Fruit fly (Drosophila melanogaster) whole organism, embryonic: ENCODE data around the gene Cpr64Ab.
A peak's percentile ranks its signal among the peaks of the same experiment; 100 is the strongest.

ENCODE experiments used
- ATbp ChIP-seq: fragments of 200-800 bp; sonication (Bioruptor generic); optimal IDR thresholded peaks from 2 replicates; lab custom pipeline; 2017; ENCODE audit warnings: missing biosample characterization, mild to moderate bottlenecking, missing genetic modification characterization, missing genetic modification reagents
- CG10267 ChIP-seq: fragments of 200-800 bp; sonication (Bioruptor generic); optimal IDR thresholded peaks from 2 replicates; lab custom pipeline; 2018; ENCODE audit warnings: missing biosample characterization, mild to moderate bottlenecking, missing genetic modification characterization, moderate library complexity
- CG10274 ChIP-seq: fragments of 200-800 bp; sonication (Bioruptor generic); optimal IDR thresholded peaks from 3 replicates; lab custom pipeline; 2017; ENCODE audit warnings: missing biosample characterization, mild to moderate bottlenecking, missing genetic modification characterization
- CG11247 ChIP-seq: fragments of 200-800 bp; sonication (Bioruptor generic); IDR thresholded peaks from 2 replicates; pipeline ENCODE4 v1.3.6; 2022; ENCODE audit warnings: missing biosample characterization, missing genetic modification characterization
- CG11695 ChIP-seq: fragments of 200-800 bp; sonication (Bioruptor generic); IDR thresholded peaks from 3 replicates; pipeline ENCODE4 v1.3.6; 2022; ENCODE audit warnings: missing biosample characterization, missing genetic modification characterization
- CG12391 ChIP-seq: fragments of 200-800 bp; sonication (Bioruptor generic); optimal IDR thresholded peaks from 3 replicates; lab custom pipeline; 2018; ENCODE audit warnings: missing biosample characterization, mild to moderate bottlenecking, missing genetic modification characterization, moderate library complexity
- CG12744 ChIP-seq: fragments of 200-800 bp; sonication (Bioruptor generic); optimal IDR thresholded peaks from 2 replicates; lab custom pipeline; 2016; ENCODE audit warnings: missing biosample characterization, missing genetic modification characterization
- CG13123 ChIP-seq: fragments of 200-800 bp; sonication (Bioruptor generic); optimal IDR thresholded peaks from 2 replicates; lab custom pipeline; 2016; ENCODE audit warnings: missing biosample characterization, missing genetic modification characterization
- CG13424 ChIP-seq: fragments of 200-800 bp; sonication (Bioruptor generic); optimal IDR thresholded peaks from 2 replicates; lab custom pipeline; 2019; ENCODE audit warnings: missing biosample characterization, mild to moderate bottlenecking, missing genetic modification characterization, moderate library complexity
- CG14441 ChIP-seq: fragments of 200-800 bp; sonication (Bioruptor generic); IDR thresholded peaks from 2 replicates; pipeline ENCODE4 v1.3.6; 2022; ENCODE audit warnings: missing biosample characterization, missing genetic modification characterization
- CG14965 ChIP-seq: fragments of 200-800 bp; sonication (Bioruptor generic); optimal IDR thresholded peaks from 2 replicates; lab custom pipeline; 2016; ENCODE audit warnings: missing biosample characterization, missing genetic modification characterization, borderline replicate concordance
- CG15479 ChIP-seq: fragments of 200-800 bp; sonication (Bioruptor generic); optimal IDR thresholded peaks from 3 replicates; lab custom pipeline; 2019; ENCODE audit warnings: missing biosample characterization, mild to moderate bottlenecking, missing genetic modification characterization, moderate library complexity
- CG17361 ChIP-seq: fragments of 200-800 bp; sonication (Bioruptor generic); IDR thresholded peaks from 3 replicates; pipeline ENCODE4 v1.3.6; 2022; ENCODE audit warnings: missing biosample characterization, missing genetic modification characterization
- CG17612 ChIP-seq: fragments of 200-800 bp; sonication (Bioruptor generic); IDR thresholded peaks from 2 replicates; pipeline ENCODE4 v1.3.6; 2022; ENCODE audit warnings: missing biosample characterization, missing genetic modification characterization
- CG3163 ChIP-seq: fragments of 200-800 bp; sonication (Bioruptor generic); optimal IDR thresholded peaks from 3 replicates; lab custom pipeline; 2016; ENCODE audit warnings: missing biosample characterization, missing genetic modification characterization
- CG32767 ChIP-seq: fragments of 200-800 bp; sonication (Bioruptor generic); IDR thresholded peaks from 2 replicates; pipeline ENCODE4 v1.3.6; 2022; ENCODE audit warnings: missing biosample characterization, missing genetic modification characterization
- CG33557 ChIP-seq: fragments of 200-800 bp; sonication (Bioruptor generic); optimal IDR thresholded peaks from 2 replicates; lab custom pipeline; 2019; ENCODE audit warnings: missing biosample characterization, mild to moderate bottlenecking, missing genetic modification characterization, moderate library complexity
- CG42726 ChIP-seq: fragments of 200-800 bp; sonication (Bioruptor generic); IDR thresholded peaks from 2 replicates; pipeline ENCODE4 v1.3.6; 2022; ENCODE audit warnings: missing biosample characterization, missing genetic modification characterization; ENCODE audit not compliant: partially characterized antibody
- CG4404 ChIP-seq: fragments of 200-800 bp; sonication (Bioruptor generic); IDR thresholded peaks from 2 replicates; pipeline ENCODE4 v1.3.6; 2022; ENCODE audit warnings: missing biosample characterization, missing genetic modification characterization
- CG7357 ChIP-seq: fragments of 200-800 bp; sonication (Bioruptor generic); IDR thresholded peaks from 3 replicates; pipeline ENCODE4 v1.3.6; 2022; ENCODE audit warnings: missing biosample characterization, missing genetic modification characterization
- CG8924 ChIP-seq: fragments of 200-800 bp; optimal IDR thresholded peaks from 3 replicates; lab custom pipeline; 2019; ENCODE audit warnings: missing biosample characterization, mild to moderate bottlenecking, missing genetic modification characterization, moderate library complexity
- CTCF ChIP-seq: fragments of 200-800 bp; sonication (Bioruptor generic); optimal IDR thresholded peaks from 2 replicates; lab custom pipeline; 2017; ENCODE audit warnings: missing biosample characterization, mild to moderate bottlenecking, missing genetic modification characterization, moderate library complexity
- CkIIα-i1 ChIP-seq: fragments of 200-800 bp; sonication (Bioruptor generic); IDR thresholded peaks from 2 replicates; pipeline ENCODE4 v1.3.6; 2022; ENCODE audit warnings: missing biosample characterization, missing genetic modification characterization
- Dll ChIP-seq: fragments of 200-800 bp; sonication (Bioruptor generic); IDR thresholded peaks from 4 replicates; pipeline ENCODE4 v1.3.6; 2022; ENCODE audit warnings: missing biosample characterization, missing genetic modification characterization; ENCODE audit not compliant: partially characterized antibody
- Eip74EF ChIP-seq, 2 experiments: fragments of 200-800 bp in 1 of 2; fragments of >200 bp in 1 of 2; sonication (Bioruptor generic) in 1 of 2; optimal IDR thresholded peaks; 2 replicates each; lab custom pipeline; 2017 to 2019; ENCODE audit warnings: missing biosample characterization in 2 of 2, missing genetic modification characterization in 2 of 2, mild to moderate bottlenecking in 1 of 2, moderate library complexity in 1 of 2
- Elba2 ChIP-seq: fragments of 200-800 bp; sonication (Bioruptor generic); optimal IDR thresholded peaks from 3 replicates; lab custom pipeline; 2016; ENCODE audit warnings: missing biosample characterization, missing genetic modification characterization
- Fer2 ChIP-seq: fragments of 200-800 bp; sonication (Bioruptor generic); optimal IDR thresholded peaks from 2 replicates; lab custom pipeline; 2018; ENCODE audit warnings: missing biosample characterization, mild to moderate bottlenecking, missing genetic modification characterization, moderate library complexity
- Hr51 ChIP-seq, 2 experiments: fragments of 200-800 bp; sonication (Bioruptor generic); optimal IDR thresholded peaks; 2 replicates in 1 of 2; 3 replicates in 1 of 2; lab custom pipeline; 2016 to 2018; ENCODE audit warnings: missing biosample characterization in 2 of 2, missing genetic modification characterization in 2 of 2, mild to moderate bottlenecking in 1 of 2, moderate library complexity in 1 of 2
- Hr78 ChIP-seq, 2 experiments: fragments of 200-800 bp in 1 of 2; fragments of >200 bp in 1 of 2; sonication (Bioruptor generic) in 1 of 2; optimal IDR thresholded peaks; 2 replicates each; lab custom pipeline; 2017 to 2019; ENCODE audit warnings: missing biosample characterization in 2 of 2, missing genetic modification characterization in 2 of 2, mild to moderate bottlenecking in 1 of 2, moderate library complexity in 1 of 2
- Kr ChIP-seq: fragments of 200-800 bp; sonication (Bioruptor generic); optimal IDR thresholded peaks from 2 replicates; lab custom pipeline; 2017; ENCODE audit warnings: missing biosample characterization, mild to moderate bottlenecking, missing genetic modification characterization
- MTF-1 ChIP-seq: fragments of 200-800 bp; sonication (Bioruptor generic); optimal IDR thresholded peaks from 2 replicates; lab custom pipeline; 2018; ENCODE audit warnings: missing biosample characterization, mild to moderate bottlenecking, missing genetic modification characterization, borderline replicate concordance
- NfI ChIP-seq: fragments of 200-800 bp; sonication (Bioruptor generic); optimal IDR thresholded peaks from 3 replicates; lab custom pipeline; 2018; ENCODE audit warnings: missing biosample characterization, mild to moderate bottlenecking, missing genetic modification characterization, moderate library complexity
- Oli ChIP-seq: fragments of 200-800 bp; sonication (Bioruptor generic); optimal IDR thresholded peaks from 2 replicates; lab custom pipeline; 2018; ENCODE audit warnings: missing biosample characterization, mild to moderate bottlenecking, missing genetic modification characterization, moderate library complexity
- Usf ChIP-seq: fragments of 200-800 bp; sonication (Bioruptor generic); optimal IDR thresholded peaks from 2 replicates; lab custom pipeline; 2017; ENCODE audit warnings: missing genotype, missing biosample characterization, missing genetic modification characterization
- cato ChIP-seq: fragments of 200-800 bp; sonication (Bioruptor generic); optimal IDR thresholded peaks from 2 replicates; lab custom pipeline; 2016; ENCODE audit warnings: missing biosample characterization, missing genetic modification characterization, borderline replicate concordance
- cg ChIP-seq: fragments of 200-800 bp; sonication (Bioruptor generic); optimal IDR thresholded peaks from 3 replicates; lab custom pipeline; 2019; ENCODE audit warnings: missing biosample characterization, mild to moderate bottlenecking, missing genetic modification characterization, moderate library complexity
- dmrt99B ChIP-seq: fragments of 200-800 bp; sonication (Bioruptor generic); optimal IDR thresholded peaks from 2 replicates; lab custom pipeline; 2018; ENCODE audit warnings: missing biosample characterization, mild to moderate bottlenecking, missing genetic modification characterization, moderate library complexity
- grn ChIP-seq: fragments of 200-800 bp; sonication (Bioruptor generic); optimal IDR thresholded peaks from 3 replicates; lab custom pipeline; 2017; ENCODE audit warnings: missing biosample characterization, missing genetic modification characterization
- gsb-n ChIP-seq: fragments of 200-800 bp; sonication (Bioruptor generic); optimal IDR thresholded peaks from 3 replicates; lab custom pipeline; 2018; ENCODE audit warnings: missing biosample characterization, mild to moderate bottlenecking, missing genetic modification characterization
- gt ChIP-seq: fragments of 200-800 bp; sonication (Bioruptor generic); IDR thresholded peaks from 2 replicates; pipeline ENCODE4 v1.3.6; 2022; ENCODE audit warnings: missing biosample characterization, missing genetic modification characterization
- h ChIP-seq: fragments of >200 bp; optimal IDR thresholded peaks from 2 replicates; lab custom pipeline; 2017
- maf-S ChIP-seq: fragments of 200-800 bp; sonication (Bioruptor generic); optimal IDR thresholded peaks from 2 replicates; lab custom pipeline; 2016; ENCODE audit warnings: missing biosample characterization, missing genetic modification characterization
- pnt ChIP-seq: fragments of 200-800 bp; sonication (Bioruptor generic); optimal IDR thresholded peaks from 3 replicates; lab custom pipeline; 2016; ENCODE audit warnings: missing biosample characterization, missing genetic modification characterization
- pzg ChIP-seq: fragments of 200-800 bp; sonication (Bioruptor generic); optimal IDR thresholded peaks from 3 replicates; lab custom pipeline; 2018; ENCODE audit warnings: missing biosample characterization, mild to moderate bottlenecking, missing genetic modification characterization, moderate library complexity
- rib ChIP-seq: fragments of 200-800 bp; sonication (Bioruptor generic); IDR thresholded peaks from 2 replicates; pipeline ENCODE4 v1.3.6; 2022; ENCODE audit warnings: missing biosample characterization, missing genetic modification characterization
- stc ChIP-seq: fragments of 200-800 bp; sonication (Bioruptor generic); IDR thresholded peaks from 2 replicates; pipeline ENCODE4 v1.3.6; 2022; ENCODE audit warnings: missing biosample characterization, missing genetic modification characterization
- wek ChIP-seq: fragments of 200-800 bp; sonication (Bioruptor generic); optimal IDR thresholded peaks from 3 replicates; lab custom pipeline; 2018; ENCODE audit warnings: missing biosample characterization, mild to moderate bottlenecking, missing genetic modification characterization, moderate library complexity
- zen2 ChIP-seq: fragments of 200-800 bp; sonication (Bioruptor generic); IDR thresholded peaks from 3 replicates; pipeline ENCODE4 v1.3.6; 2022; ENCODE audit warnings: missing biosample characterization, missing genetic modification characterization; ENCODE audit not compliant: partially characterized antibody
- zf30C ChIP-seq: fragments of 200-800 bp; sonication (Bioruptor generic); optimal IDR thresholded peaks from 3 replicates; lab custom pipeline; 2018; ENCODE audit warnings: missing biosample characterization, mild to moderate bottlenecking, missing genetic modification characterization

Gene Cpr64Ab

dm6 chr3L:4228187-4228836, 17.0 kb upstream of the Cpr64Ab start (continued):
- TF ChIP-seq CG12744 (GFP tag; lab: Kevin White, UChicago), result peak; percentile 74
- TF ChIP-seq dmrt99B (tag; lab: Kevin White, UChicago), result peak; percentile 98
- no peak for TF ChIP-seq h (lab: Kevin White, UChicago)
- TF ChIP-seq wek (GFP tag; lab: Kevin White, UChicago), result peak; percentile 88
- TF ChIP-seq cg (GFP tag; lab: Kevin White, UChicago), result peak; percentile 27
- TF ChIP-seq MTF-1 (GFP tag; lab: Kevin White, UChicago), result peak; percentile 94
- peak; percentile 95 for TF ChIP-seq CG33557
- peak; percentile 72 for TF ChIP-seq CG14965
- peak; percentile 78 for TF ChIP-seq Usf
- peak; percentile 90 for TF ChIP-seq cato
- peak; percentile 91 for TF ChIP-seq zf30C (GFP tag; lab: Kevin White, UChicago)
- TF ChIP-seq CG11247 (GFP tag; lab: Robert Waterston, UW), result peak; percentile 93
- peak; percentile 95 for TF ChIP-seq CG11695
- TF ChIP-seq CG13424, result peak; percentile 98
- peak; percentile 96 for TF ChIP-seq CG14441
- TF ChIP-seq CkIIα-i1 (GFP tag; lab: Robert Waterston, UW), result peak; percentile 80; the same call in 1 of the 2 replicates
- TF ChIP-seq maf-S (GFP tag; lab: Kevin White, UChicago), result peak; percentile 91
- peak; percentile 97 for TF ChIP-seq CG8924 (tag; lab: Kevin White, UChicago)
- no peak for TF ChIP-seq Elba2 (GFP tag; lab: Kevin White, UChicago)
- TF ChIP-seq CG12391 (tag; lab: Kevin White, UChicago), result peak; percentile 98
- TF ChIP-seq Fer2 (tag; lab: Kevin White, UChicago), result peak; percentile 88
- peak; percentile 98 for TF ChIP-seq Oli (tag; lab: Kevin White, UChicago)
- TF ChIP-seq Hr78 (GFP tag; optimal IDR thresholded peaks at IDR 0.05; lab: Kevin White, UChicago), result peak in 1 of 2 experiments; percentile 92
- no peak for TF ChIP-seq CG15479 (GFP tag; lab: Kevin White, UChicago)
- TF ChIP-seq CG7357 (GFP tag; lab: Robert Waterston, UW), result peak; percentile 90
- TF ChIP-seq CG10267 (tag; lab: Kevin White, UChicago), result peak; percentile 90
- TF ChIP-seq pzg (GFP tag; lab: Kevin White, UChicago), result no peak
- TF ChIP-seq CG17361 (GFP tag; lab: Robert Waterston, UW), result peak; percentile 97
- TF ChIP-seq Kr (GFP tag; lab: Kevin White, UChicago), result peak; percentile 39
- peak; percentile 88 for TF ChIP-seq grn
- TF ChIP-seq CG3163 (GFP tag; lab: Kevin White, UChicago), result peak; percentile 83
- TF ChIP-seq CG13123 (GFP tag; lab: Kevin White, UChicago), result peak; percentile 91
- TF ChIP-seq CG42726 (GFP tag; lab: Robert Waterston, UW), result no peak
- peak; percentile 96 for TF ChIP-seq NfI
- peak; percentile 90 for TF ChIP-seq CG4404 (GFP tag; lab: Robert Waterston, UW)
- peak; percentile 99 for TF ChIP-seq ATbp
- no peak for TF ChIP-seq Dll (GFP tag; lab: Robert Waterston, UW)
- TF ChIP-seq CG10274 (GFP tag; lab: Kevin White, UChicago), result peak; percentile 79
- TF ChIP-seq gsb-n (tag; lab: Kevin White, UChicago), result peak; percentile 97
- TF ChIP-seq CG17612 (GFP tag; lab: Robert Waterston, UW), result peak; percentile 72
- peak in 1 of 2 experiments; percentile 91 for TF ChIP-seq Eip74EF (GFP tag; optimal IDR thresholded peaks at IDR 0.05; lab: Kevin White, UChicago)
- TF ChIP-seq zen2, result no peak
- TF ChIP-seq rib (GFP tag; lab: Robert Waterston, UW), result peak; percentile 79
- peak; percentile 94 for TF ChIP-seq gt (GFP tag; lab: Robert Waterston, UW)
- TF ChIP-seq stc (GFP tag; lab: Robert Waterston, UW), result peak; percentile 97
- TF ChIP-seq Hr51 (GFP tag; optimal IDR thresholded peaks at IDR 0.05; lab: Kevin White, UChicago), result peak; percentile 89 to 97
- TF ChIP-seq CG32767 (GFP tag; lab: Robert Waterston, UW), result peak; percentile 95
- TF ChIP-seq CTCF (GFP tag; lab: Kevin White, UChicago), result peak; percentile 65
- TF ChIP-seq pnt (GFP tag; lab: Kevin White, UChicago), result peak; percentile 95
